Fruit fly (Drosophila melanogaster): ENCODE data around the gene p130CAS.

The p130CAS gene

DNA sequence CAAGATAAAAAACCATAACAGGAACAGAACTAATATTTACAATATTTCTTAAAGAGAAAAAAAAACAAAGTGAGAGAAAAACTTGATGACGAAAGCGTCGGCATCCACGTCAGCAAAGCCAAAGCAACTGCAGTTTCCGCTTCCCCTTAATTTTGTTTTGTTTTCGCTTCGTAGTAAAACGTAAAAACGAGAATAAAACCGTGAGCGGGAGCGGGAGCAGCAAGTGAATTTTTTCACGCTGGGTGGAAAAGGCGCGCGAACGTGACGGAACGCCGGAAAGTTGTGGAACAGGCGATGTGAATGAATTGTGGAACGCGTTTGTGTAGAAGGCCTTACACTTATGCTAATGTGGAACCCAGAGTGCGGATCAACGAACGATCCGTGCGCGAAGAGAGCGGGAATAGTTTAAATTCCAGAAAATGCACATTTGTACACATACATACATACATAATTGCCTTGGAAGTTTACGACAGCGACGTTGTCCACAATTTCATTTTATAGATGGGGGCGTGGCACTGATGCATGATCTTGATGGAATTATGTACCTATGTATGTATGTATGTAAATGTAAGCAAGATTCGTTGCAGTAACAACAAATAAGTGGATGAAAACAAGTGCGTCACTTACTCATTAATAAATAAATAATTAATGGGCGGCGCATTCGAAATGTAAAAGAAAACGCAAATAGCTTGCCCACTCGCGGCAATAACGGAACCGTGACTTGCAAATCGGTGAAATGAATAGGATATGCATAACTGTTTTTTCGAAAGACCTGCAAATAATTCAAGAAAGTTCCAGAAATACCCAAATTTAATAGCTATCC is 24.2 kb upstream of the p130CAS start (continued):
- TF ChIP-seq odd (GFP tag; optimal IDR thresholded peaks at IDR 0.05) (peak; percentile 16), CG7987 (GFP tag; optimal IDR thresholded peaks at IDR 0.05) (no peak), zf30C (GFP tag; optimal IDR thresholded peaks at IDR 0.05) (peak; percentile 56), mirr (GFP tag; optimal IDR thresholded peaks at IDR 0.05) (peak; percentile 3), crol (GFP tag; IDR thresholded peaks at IDR 0.05) (peak; percentile 66; the same call in 1 of the 2 replicates), Ssrp (tag; optimal IDR thresholded peaks at IDR 0.05) (peak; percentile 17), cas (GFP tag; IDR thresholded peaks at IDR 0.05) (no peak), tx (GFP tag; optimal IDR thresholded peaks at IDR 0.05) (no peak), CG17359 (tag; optimal IDR thresholded peaks at IDR 0.05) (peak; percentile 14), kah (GFP tag; optimal IDR thresholded peaks at IDR 0.05) (peak; percentile 30)

- TF ChIP-seq bab2 (GFP tag; optimal IDR thresholded peaks at IDR 0.05), result no peak
- peak; percentile 89 for TF ChIP-seq pros (GFP tag; optimal IDR thresholded peaks at IDR 0.05)
- no peak for TF ChIP-seq org-1 (GFP tag; optimal IDR thresholded peaks at IDR 0.05)
- TF ChIP-seq Meics (GFP tag; optimal IDR thresholded peaks at IDR 0.05), result peak; percentile 55
- no peak for TF ChIP-seq disco-r (GFP tag; optimal IDR thresholded peaks at IDR 0.05)
- TF ChIP-seq CG7745 (tag; optimal IDR thresholded peaks at IDR 0.05), result no peak
- TF ChIP-seq CG15269 (tag; optimal IDR thresholded peaks at IDR 0.05), result peak; percentile 16
- no peak for TF ChIP-seq gfzf (GFP tag; optimal IDR thresholded peaks at IDR 0.05)
- no peak for TF ChIP-seq jigr1 (GFP tag; IDR thresholded peaks at IDR 0.05)
- TF ChIP-seq sens (GFP tag), result peak; percentile 84
- TF ChIP-seq Vsx1 (GFP tag; optimal IDR thresholded peaks at IDR 0.05), result no peak
- peak; percentile 34 for TF ChIP-seq HmgZ (tag; optimal IDR thresholded peaks at IDR 0.05)
- no peak for TF ChIP-seq CG6175 (GFP tag; IDR thresholded peaks at IDR 0.05)
- peak; percentile 30 for TF ChIP-seq Mes4 (GFP tag; optimal IDR thresholded peaks at IDR 0.05)
- TF ChIP-seq Sin3A (optimal IDR thresholded peaks at IDR 0.05), result no peak
- no peak for TF ChIP-seq ro (GFP tag; IDR thresholded peaks at IDR 0.05)
- no peak for TF ChIP-seq CG4404 (GFP tag; IDR thresholded peaks at IDR 0.05)
- no peak for TF ChIP-seq Hr78 (GFP tag; optimal IDR thresholded peaks at IDR 0.05)
- TF ChIP-seq lov (optimal IDR thresholded peaks at IDR 0.05), result no peak
- TF ChIP-seq lov (GFP tag; IDR thresholded peaks at IDR 0.05), result no peak
- 0 out of 2 replicates have a peak, but pooled peaks have one; percentile 17 for TF ChIP-seq hbn (GFP tag; IDR thresholded peaks at IDR 0.05; ENCODE audit: partially characterized antibody)
- no peak for TF ChIP-seq mam (GFP tag; optimal IDR thresholded peaks at IDR 0.05)
- no peak for TF ChIP-seq Ets65A (GFP tag)
- peak; percentile 40 for TF ChIP-seq CG17385 (GFP tag; optimal IDR thresholded peaks at IDR 0.05)
- no peak; the same call in 2 of the 3 replicates for TF ChIP-seq row (GFP tag; IDR thresholded peaks at IDR 0.05)
- TF ChIP-seq CG6683 (GFP tag; optimal IDR thresholded peaks at IDR 0.05), result no peak
- no peak for TF ChIP-seq CG8478 (optimal IDR thresholded peaks at IDR 0.05)
- TF ChIP-seq jing (GFP tag; optimal IDR thresholded peaks at IDR 0.05), result no peak
- TF ChIP-seq CG12942 (GFP tag; optimal IDR thresholded peaks at IDR 0.05), result no peak
- TF ChIP-seq CG7987 (GFP tag; optimal IDR thresholded peaks at IDR 0.05), result peak; percentile 49
- no peak for TF ChIP-seq CG4820 (GFP tag; optimal IDR thresholded peaks at IDR 0.05)
- no peak for TF ChIP-seq CG10979 (tag; optimal IDR thresholded peaks at IDR 0.05)
- peak; percentile 27 for TF ChIP-seq CG18599 (GFP tag; optimal IDR thresholded peaks at IDR 0.05)
- TF ChIP-seq CG9215 (GFP tag; IDR thresholded peaks at IDR 0.05), result no peak
- peak; percentile 13; the same call in 1 of the 2 replicates for TF ChIP-seq tna (GFP tag; IDR thresholded peaks at IDR 0.05; ENCODE audit: partially characterized antibody)
- no peak for TF ChIP-seq Gsc (GFP tag; IDR thresholded peaks at IDR 0.05)
- TF ChIP-seq nau (GFP tag; optimal IDR thresholded peaks at IDR 0.05), result peak; percentile 6
- TF ChIP-seq cad (GFP tag; optimal IDR thresholded peaks at IDR 0.05), result no peak
- TF ChIP-seq BEAF-32 (GFP tag; optimal IDR thresholded peaks at IDR 0.05), result no peak
- TF ChIP-seq cas (GFP tag; IDR thresholded peaks at IDR 0.05), result no peak
Measured at dm6 chr3L:129311-129816, 23.3 kb upstream of the p130CAS start, which contains the start of gene Pdk1. Pdk1 (plus strand) TSS chr3L:129450.

All from whole organism, embryonic.